Worm (Caenorhabditis elegans) whole organism, early embryonic: ENCODE data around the gene F18H3.4.

Experiments
- B0310.2 ChIP-seq: sonication (generic microtip); optimal IDR thresholded peaks from 2 replicates; lab custom pipeline; 2016; ENCODE audit warnings: mild to moderate bottlenecking, missing genetic modification characterization, missing compliant biosample characterization
- F13C5.2 ChIP-seq: sonication (generic microtip); optimal IDR thresholded peaks from 2 replicates; lab custom pipeline; 2017; ENCODE audit warnings: mild to moderate bottlenecking, missing genetic modification characterization, inconsistent platforms, missing compliant biosample characterization
- aly-1 ChIP-seq: sonication (generic microtip); optimal IDR thresholded peaks from 2 replicates; lab custom pipeline; 2016; ENCODE audit warnings: missing genetic modification characterization, missing compliant biosample characterization
- ama-1 ChIP-seq: fragments of 150-350 bp; optimal IDR thresholded peaks from 2 replicates; lab custom pipeline; 2014
- ceh-13 ChIP-seq: fragments of 200-800 bp; sonication (Bioruptor generic); optimal IDR thresholded peaks from 2 replicates; lab custom pipeline; 2018; ENCODE audit warnings: mild to moderate bottlenecking, missing genetic modification characterization, missing compliant biosample characterization
- ceh-36 ChIP-seq: sonication (generic microtip); optimal IDR thresholded peaks from 2 replicates; lab custom pipeline; 2016; ENCODE audit warnings: missing genetic modification characterization, inconsistent platforms, missing compliant biosample characterization
- ets-7 ChIP-seq: sonication (generic microtip); optimal IDR thresholded peaks from 2 replicates; lab custom pipeline; 2016; ENCODE audit warnings: missing genotype, missing genetic modification characterization, missing compliant biosample characterization
- flt-1 ChIP-seq: fragments of 200-800 bp; sonication (Bioruptor generic); IDR thresholded peaks from 2 replicates; pipeline ENCODE4 v1.3.6; 2022; ENCODE audit warnings: missing genetic modification characterization, missing compliant biosample characterization
- hmbx-1 ChIP-seq: sonication (generic microtip); optimal IDR thresholded peaks from 2 replicates; lab custom pipeline; 2016; ENCODE audit warnings: mild to moderate bottlenecking, missing genetic modification characterization, missing compliant biosample characterization
- hmg-4 ChIP-seq: fragments of 200-800 bp; sonication (Bioruptor generic); optimal IDR thresholded peaks from 2 replicates; lab custom pipeline; 2018; ENCODE audit warnings: mild to moderate bottlenecking, missing genetic modification characterization, missing compliant biosample characterization
- hnd-1 ChIP-seq: sonication (generic microtip); optimal IDR thresholded peaks from 2 replicates; lab custom pipeline; 2016; ENCODE audit warnings: missing genetic modification characterization, missing compliant biosample characterization
- pes-1 ChIP-seq: fragments of 200-800 bp; sonication (Bioruptor generic); IDR thresholded peaks from 2 replicates; pipeline ENCODE4 v1.3.6; 2022; ENCODE audit warnings: missing genetic modification reagents, missing genetic modification characterization, missing compliant biosample characterization
- scrt-1 ChIP-seq: fragments of 200-800 bp; sonication (Bioruptor generic); IDR thresholded peaks from 2 replicates; pipeline ENCODE4 v1.3.6; 2022; ENCODE audit warnings: missing genetic modification characterization, missing compliant biosample characterization
- sea-1 ChIP-seq: fragments of 200-800 bp; sonication (Bioruptor generic); conservative IDR thresholded peaks from 2 replicates; pipeline ENCODE4 v1.3.6; 2022; ENCODE audit warnings: missing genetic modification characterization, missing compliant biosample characterization
- tbx-11 ChIP-seq: fragments of 200-800 bp; sonication (Bioruptor generic); IDR thresholded peaks from 2 replicates; pipeline ENCODE4 v1.3.6; 2022; ENCODE audit warnings: missing genetic modification characterization, missing compliant biosample characterization
- tbx-37 ChIP-seq: fragments of 200-800 bp; sonication (Bioruptor generic); conservative IDR thresholded peaks from 2 replicates; pipeline ENCODE4 v1.3.6; 2022; ENCODE audit warnings: missing genetic modification reagents, missing genetic modification characterization, missing compliant biosample characterization
- tra-4 ChIP-seq: sonication (generic microtip); optimal IDR thresholded peaks from 2 replicates; lab custom pipeline; 2017; ENCODE audit warnings: missing genetic modification characterization, missing compliant biosample characterization

F18H3.4 gene

DNA sequence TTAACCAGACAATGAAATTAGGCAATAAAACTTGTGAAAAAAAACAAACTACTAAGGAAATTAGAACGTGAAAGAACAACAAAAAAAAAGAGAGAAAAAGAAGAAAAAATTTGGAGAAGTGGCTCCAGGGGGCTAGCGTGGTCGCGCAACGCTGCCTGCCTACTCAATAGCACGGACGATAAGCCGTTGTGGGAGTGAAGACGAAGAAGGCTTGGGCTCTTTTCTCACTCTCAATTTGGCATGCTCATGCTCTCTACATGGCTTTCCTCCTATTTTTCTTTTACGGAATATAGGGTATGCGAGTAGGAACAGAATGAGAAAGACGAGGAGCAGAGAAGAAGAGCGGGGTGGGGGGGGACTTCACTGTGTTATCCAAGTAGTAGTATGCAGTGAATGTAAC lies 26.6 kb upstream of the F18H3.4 start:
- TF ChIP-seq hnd-1 (tag; lab: Kevin White, UChicago) (no peak), tbx-37 (GFP tag; lab: Robert Waterston, UW) (no peak), hmbx-1 (tag; lab: Kevin White, UChicago) (no peak), flt-1 (GFP tag; lab: Robert Waterston, UW) (no peak), ama-1 (lab: Kevin White, UChicago) (no peak), sea-1 (no peak), F13C5.2 (tag; lab: Kevin White, UChicago) (peak; percentile 39), pes-1 (GFP tag; lab: Robert Waterston, UW) (no peak), scrt-1 (GFP tag; lab: Robert Waterston, UW) (no peak), tbx-11 (GFP tag; lab: Robert Waterston, UW) (no peak), tra-4 (tag; lab: Kevin White, UChicago) (no peak), ceh-36 (no peak), B0310.2 (no peak), hmg-4 (peak; percentile 34)

DNA sequence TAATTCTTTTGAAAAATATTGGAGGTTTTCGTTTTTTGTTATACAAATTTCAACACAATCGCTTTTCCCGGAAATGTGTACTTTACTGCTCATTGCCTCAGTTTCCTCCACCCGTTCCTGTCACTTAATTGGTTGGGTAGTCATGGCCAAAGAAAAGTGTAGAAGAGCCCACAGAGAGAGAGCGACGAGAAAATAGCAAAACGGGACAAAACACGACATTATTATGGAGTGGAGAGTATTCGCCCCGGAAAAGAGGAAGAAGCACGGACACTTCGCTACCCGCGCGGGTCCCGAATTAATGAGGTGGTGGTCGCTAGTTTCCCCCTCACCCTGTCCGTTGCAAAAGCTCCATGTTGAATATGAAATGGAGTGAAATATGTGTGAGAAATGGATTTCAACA lies 25.0 kb upstream of the F18H3.4 start:
- peak; percentile 25 for TF ChIP-seq hmg-4
- no peak for TF ChIP-seq tbx-37 (GFP tag; lab: Robert Waterston, UW)

DNA sequence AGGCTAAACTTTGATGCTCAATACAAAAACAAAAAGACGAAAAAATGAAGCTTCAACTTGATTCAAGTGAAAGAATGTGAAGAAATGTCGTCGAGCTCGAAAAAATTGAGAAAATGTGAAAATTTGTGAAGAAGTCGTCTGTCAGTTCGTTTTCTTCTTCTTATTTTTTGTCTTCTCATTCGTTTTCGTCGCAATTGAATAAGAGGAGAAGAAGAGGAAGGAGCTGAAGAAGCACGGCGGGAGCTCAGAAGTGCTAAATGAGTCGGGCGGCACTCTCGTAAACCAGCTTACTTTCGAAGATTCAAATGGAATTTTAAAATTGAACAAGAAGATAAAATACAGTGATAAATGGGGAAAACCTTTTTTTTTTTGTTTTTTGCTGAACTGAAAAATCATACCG lies 23.7 kb upstream of the F18H3.4 start:
- no peak for TF ChIP-seq pes-1 (GFP tag; lab: Robert Waterston, UW)
- TF ChIP-seq sea-1, result no peak
- no peak for TF ChIP-seq ets-7 (tag; lab: Kevin White, UChicago)
- TF ChIP-seq flt-1 (GFP tag; lab: Robert Waterston, UW), result no peak
- no peak for TF ChIP-seq scrt-1 (GFP tag; lab: Robert Waterston, UW)
- no peak for TF ChIP-seq aly-1 (tag; lab: Kevin White, UChicago)
- TF ChIP-seq hmbx-1 (tag; lab: Kevin White, UChicago), result no peak
- no peak for TF ChIP-seq hmg-4

DNA sequence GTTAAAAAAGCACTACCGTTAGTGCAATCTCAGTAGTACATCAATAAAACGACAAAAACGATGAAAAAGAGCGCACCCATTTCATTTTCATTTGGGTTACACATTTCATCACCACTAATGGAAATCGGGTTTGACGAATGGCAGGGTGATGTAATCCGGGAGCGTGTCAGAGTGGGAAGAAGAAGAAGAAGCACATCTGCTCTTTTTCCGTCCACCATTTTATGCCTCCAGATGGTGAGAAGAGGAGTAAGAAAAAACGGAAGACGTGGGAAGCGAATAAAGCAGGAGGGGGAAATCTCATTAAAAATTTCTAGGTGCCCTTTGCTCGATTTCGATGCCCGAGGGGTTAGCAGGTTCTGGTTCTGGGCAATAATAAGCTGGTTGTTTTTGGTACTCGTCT lies 22.8 kb upstream of the F18H3.4 start:
- TF ChIP-seq ceh-36, result no peak
- no peak for TF ChIP-seq F13C5.2 (tag; lab: Kevin White, UChicago)
- TF ChIP-seq flt-1 (GFP tag; lab: Robert Waterston, UW), result no peak
- no peak for TF ChIP-seq hnd-1 (tag; lab: Kevin White, UChicago)
- TF ChIP-seq pes-1 (GFP tag; lab: Robert Waterston, UW), result no peak
- no peak for TF ChIP-seq B0310.2
- TF ChIP-seq hmbx-1 (tag; lab: Kevin White, UChicago), result no peak
- TF ChIP-seq hmg-4, result no peak

DNA sequence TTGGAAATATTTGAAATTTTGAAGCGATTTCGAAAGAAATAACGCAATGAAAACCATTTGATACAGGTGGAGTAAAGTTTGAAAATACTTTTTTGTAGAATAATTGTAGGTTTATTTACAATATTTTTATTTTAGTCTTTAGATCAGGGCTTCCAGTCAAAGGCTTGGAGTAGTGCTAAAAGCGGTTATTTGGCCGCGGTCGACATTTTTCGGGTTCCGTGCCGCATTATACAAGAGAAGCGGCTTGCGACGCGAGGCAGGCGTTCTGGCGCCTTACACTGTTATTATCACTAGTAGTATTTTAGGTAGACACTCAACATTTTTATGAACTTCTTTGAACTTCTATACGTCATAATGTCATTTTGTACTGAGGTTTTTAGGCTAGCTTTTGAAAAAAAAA lies 22.4 kb upstream of the F18H3.4 start:
- no peak for TF ChIP-seq F13C5.2 (tag; lab: Kevin White, UChicago)
- no peak for TF ChIP-seq ama-1 (lab: Kevin White, UChicago)
- no peak for TF ChIP-seq tra-4 (tag; lab: Kevin White, UChicago)
- TF ChIP-seq sea-1, result no peak
- no peak for TF ChIP-seq tbx-11 (GFP tag; lab: Robert Waterston, UW)
- no peak for TF ChIP-seq hmg-4
- no peak for TF ChIP-seq ceh-36
- no peak for TF ChIP-seq B0310.2
- no peak for TF ChIP-seq tbx-37 (GFP tag; lab: Robert Waterston, UW)
- TF ChIP-seq pes-1 (GFP tag; lab: Robert Waterston, UW), result no peak
- no peak for TF ChIP-seq scrt-1 (GFP tag; lab: Robert Waterston, UW)
- no peak for TF ChIP-seq hnd-1 (tag; lab: Kevin White, UChicago)
- TF ChIP-seq ceh-13 (GFP tag; lab: Kevin White, UChicago), result no peak
- no peak for TF ChIP-seq flt-1 (GFP tag; lab: Robert Waterston, UW)
- TF ChIP-seq ets-7 (tag; lab: Kevin White, UChicago), result no peak
- no peak for TF ChIP-seq aly-1 (tag; lab: Kevin White, UChicago)
- no peak for TF ChIP-seq hmbx-1 (tag; lab: Kevin White, UChicago)

DNA sequence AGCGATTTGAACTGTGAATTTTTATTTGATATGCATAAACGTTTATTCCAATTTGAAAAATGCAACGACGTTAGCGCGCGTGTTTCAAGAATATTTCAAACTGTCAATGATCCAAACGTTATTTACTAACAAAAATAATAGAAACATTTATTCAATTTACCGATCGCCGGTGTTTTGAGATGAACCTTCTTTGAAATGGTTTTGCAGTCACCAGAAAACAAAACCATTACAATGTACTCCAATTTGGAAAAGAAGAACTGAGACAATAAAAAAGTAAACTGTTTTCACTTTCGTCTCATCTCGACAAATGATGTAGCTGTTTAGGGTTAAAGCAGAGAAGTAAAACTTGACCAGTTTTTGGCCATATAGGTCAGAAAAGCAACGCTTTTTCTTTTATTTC lies 21.7 kb upstream of the F18H3.4 start, which contains the start of gene H06A10.1:
H06A10.1 (plus strand) TSS at position 301 of the 400 bp plus-strand sequence.
- TF ChIP-seq F13C5.2 (tag; lab: Kevin White, UChicago) (no peak), ets-7 (tag; lab: Kevin White, UChicago) (no peak), tbx-11 (GFP tag; lab: Robert Waterston, UW) (no peak), B0310.2 (no peak), tra-4 (tag; lab: Kevin White, UChicago) (no peak), scrt-1 (GFP tag; lab: Robert Waterston, UW) (no peak), hmg-4 (no peak), ama-1 (lab: Kevin White, UChicago) (no peak), ceh-13 (GFP tag; lab: Kevin White, UChicago) (no peak), hmbx-1 (tag; lab: Kevin White, UChicago) (no peak), pes-1 (GFP tag; lab: Robert Waterston, UW) (no peak), sea-1 (no peak), tbx-37 (GFP tag; lab: Robert Waterston, UW) (no peak), flt-1 (GFP tag; lab: Robert Waterston, UW) (no peak), hnd-1 (tag; lab: Kevin White, UChicago) (no peak), aly-1 (tag; lab: Kevin White, UChicago) (no peak)

DNA sequence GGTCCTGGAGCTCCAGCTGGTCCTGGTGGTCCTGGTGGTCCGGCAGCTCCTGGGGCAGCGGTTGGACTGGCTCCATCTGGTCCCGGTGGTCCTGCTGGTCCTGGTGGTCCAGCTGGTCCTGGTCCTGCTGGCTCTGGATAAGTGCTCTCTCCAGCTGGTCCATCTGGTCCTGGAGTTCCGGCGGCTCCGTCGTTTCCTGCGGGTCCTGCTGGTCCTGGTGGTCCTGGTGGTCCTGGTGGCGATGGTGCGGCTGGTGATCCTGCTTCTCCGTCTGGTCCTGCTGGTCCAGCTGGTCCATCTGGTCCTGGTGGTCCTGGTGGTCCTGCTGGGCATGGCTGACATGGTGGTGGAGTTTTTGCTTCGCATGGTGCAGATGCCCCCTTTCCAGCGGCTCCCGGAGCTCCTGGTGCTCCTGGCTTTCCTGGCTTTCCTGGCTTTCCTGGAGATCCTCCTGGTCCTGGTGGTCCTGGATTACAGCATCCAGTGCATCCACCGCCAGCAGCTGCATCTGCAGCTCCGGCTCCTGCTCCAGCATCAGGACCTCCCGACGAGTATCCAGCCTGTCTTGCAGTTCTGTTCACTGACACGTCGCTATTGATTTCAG lies 18.6 kb upstream of the F18H3.4 start:
- TF ChIP-seq hnd-1 (tag; lab: Kevin White, UChicago), result no peak
- TF ChIP-seq tbx-37 (GFP tag; lab: Robert Waterston, UW), result no peak
- no peak for TF ChIP-seq flt-1 (GFP tag; lab: Robert Waterston, UW)
- no peak for TF ChIP-seq sea-1
- no peak for TF ChIP-seq ama-1 (lab: Kevin White, UChicago)
- no peak for TF ChIP-seq B0310.2
- no peak for TF ChIP-seq ceh-13 (GFP tag; lab: Kevin White, UChicago)
- no peak for TF ChIP-seq tbx-11 (GFP tag; lab: Robert Waterston, UW)
- no peak for TF ChIP-seq hmg-4
- TF ChIP-seq tra-4 (tag; lab: Kevin White, UChicago), result no peak
- TF ChIP-seq scrt-1 (GFP tag; lab: Robert Waterston, UW), result no peak
- TF ChIP-seq aly-1 (tag; lab: Kevin White, UChicago), result no peak
- TF ChIP-seq F13C5.2 (tag; lab: Kevin White, UChicago), result no peak
- no peak for TF ChIP-seq hmbx-1 (tag; lab: Kevin White, UChicago)
- TF ChIP-seq pes-1 (GFP tag; lab: Robert Waterston, UW), result no peak
